Fruit fly (Drosophila melanogaster): ENCODE results near the gene CG44153.

dm6 chr2L:10200847-10201246, 20.8 kb upstream of the CG44153 start, which contains the start of the genes Ripalpha and RpL7:
- peak; percentile 97 for TF ChIP-seq CG7045 (GFP tag; optimal IDR thresholded peaks at IDR 0.05)
- TF ChIP-seq CG1620 (GFP tag; optimal IDR thresholded peaks at IDR 0.05) = peak; percentile 99
- no peak for TF ChIP-seq Hr96 (GFP tag; optimal IDR thresholded peaks at IDR 0.05)
- TF ChIP-seq CG11617 (GFP tag; optimal IDR thresholded peaks at IDR 0.05) = peak; percentile 98
- TF ChIP-seq Clk (GFP tag; optimal IDR thresholded peaks at IDR 0.05) = peak; percentile 94
- TF ChIP-seq CG7101 (tag; optimal IDR thresholded peaks at IDR 0.05) = peak; percentile 98
- peak; percentile 94 for TF ChIP-seq toe (GFP tag; optimal IDR thresholded peaks at IDR 0.05)
- TF ChIP-seq pad (GFP tag; optimal IDR thresholded peaks at IDR 0.05) = peak; percentile 93
- peak; percentile 99 for TF ChIP-seq Mnt (GFP tag; optimal IDR thresholded peaks at IDR 0.05)
- no peak for TF ChIP-seq kay (GFP tag; ENCODE audit: borderline replicate concordance)

All from whole organism, adult.